Worm (Caenorhabditis elegans) whole organism, midembryonic: Measurements from ENCODE around the gene F11C7.2.

Experiments
- T22C8.4 ChIP-seq: fragments of 200-800 bp; sonication (Bioruptor generic); IDR thresholded peaks from 2 replicates; pipeline ENCODE4 v1.3.6; 2022; ENCODE audit warnings: missing genetic modification characterization, missing compliant biosample characterization
- cog-1 ChIP-seq: sonication (generic microtip); optimal IDR thresholded peaks from 2 replicates; lab custom pipeline; 2016; ENCODE audit warnings: missing genetic modification characterization, missing compliant biosample characterization
- flt-1 ChIP-seq: fragments of 200-800 bp; sonication (Bioruptor generic); IDR thresholded peaks from 2 replicates; pipeline ENCODE4 v1.3.6; 2022; ENCODE audit warnings: missing genetic modification characterization, missing compliant biosample characterization
- klf-2 ChIP-seq: fragments of 200-800 bp; sonication (Bioruptor generic); conservative IDR thresholded peaks from 2 replicates; pipeline ENCODE4 v1.3.6; 2022; ENCODE audit warnings: missing genetic modification reagents, missing genetic modification characterization, missing compliant biosample characterization
- med-1 ChIP-seq: sonication (generic microtip); optimal IDR thresholded peaks from 2 replicates; lab custom pipeline; 2017; ENCODE audit warnings: missing genetic modification characterization, mild to moderate bottlenecking, missing compliant biosample characterization, antibody characterized with exemption, missing genetic modification reagents; ENCODE audit not compliant: insufficient read depth
- ref-1 ChIP-seq: fragments of 200-800 bp; sonication (Bioruptor generic); conservative IDR thresholded peaks from 2 replicates; pipeline ENCODE4 v1.3.6; 2022; ENCODE audit warnings: missing genetic modification reagents, missing genetic modification characterization, missing compliant biosample characterization
- tab-1 ChIP-seq: fragments of 200-800 bp; sonication (Bioruptor generic); IDR thresholded peaks from 2 replicates; pipeline ENCODE4 v1.3.6; 2022; ENCODE audit warnings: missing genetic modification characterization, missing compliant biosample characterization
- ztf-23 ChIP-seq: fragments of 200-800 bp; sonication (Bioruptor generic); IDR thresholded peaks from 2 replicates; pipeline ENCODE4 v1.3.6; 2022; ENCODE audit warnings: missing genetic modification reagents, missing genetic modification characterization, missing compliant biosample characterization
- ztf-29 ChIP-seq: fragments of 200-800 bp; sonication (Bioruptor generic); IDR thresholded peaks from 2 replicates; pipeline ENCODE4 v1.3.6; 2022; ENCODE audit warnings: missing genetic modification reagents, missing genetic modification characterization, missing compliant biosample characterization

DNA sequence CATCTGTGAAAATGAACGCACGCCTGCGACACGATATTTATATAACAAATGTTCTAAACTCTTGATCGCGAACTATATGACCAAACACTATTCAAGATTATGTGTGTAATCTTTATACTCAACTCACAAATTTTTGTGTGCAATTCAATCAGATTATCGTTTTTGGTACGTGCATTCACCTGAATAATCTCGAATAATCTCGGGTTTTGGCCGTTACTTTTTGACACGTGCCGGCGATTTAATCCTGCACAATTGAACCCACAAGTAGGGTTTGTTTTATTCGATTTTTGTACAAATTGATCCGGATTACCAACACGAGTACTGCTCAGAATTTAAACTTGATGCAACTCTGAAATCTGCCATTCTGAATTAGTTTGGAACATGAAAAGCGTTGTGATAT, at the start of gene F11C7.2, which contains the start of gene vap-1:
- no peak for TF ChIP-seq ztf-29 (GFP tag; lab: Robert Waterston, UW)
- TF ChIP-seq med-1, result no peak
- no peak for TF ChIP-seq T22C8.4
- TF ChIP-seq ztf-23 (GFP tag; lab: Robert Waterston, UW), result no peak
- TF ChIP-seq flt-1 (GFP tag; lab: Robert Waterston, UW), result no peak
- no peak for TF ChIP-seq klf-2 (GFP tag; lab: Robert Waterston, UW)
- no peak for TF ChIP-seq ref-1 (GFP tag; lab: Robert Waterston, UW)
- no peak for TF ChIP-seq tab-1 (GFP tag; lab: Robert Waterston, UW)
- TF ChIP-seq cog-1 (tag; lab: Kevin White, UChicago), result no peak
